Fruit fly (Drosophila melanogaster) whole organism, embryonic: ENCODE data around the gene wds.
A peak's percentile ranks its signal among the peaks of the same experiment; 100 is the strongest.

Source experiments
- Atf3 ChIP-seq: fragments of 200-800 bp; sonication (Bioruptor generic); optimal IDR thresholded peaks from 3 replicates; lab custom pipeline; 2016; ENCODE audit warnings: missing biosample characterization, missing genetic modification characterization
- CG10209 ChIP-seq: fragments of 200-800 bp; sonication (Bioruptor generic); optimal IDR thresholded peaks from 3 replicates; lab custom pipeline; 2017; ENCODE audit warnings: missing biosample characterization, mild to moderate bottlenecking, missing genetic modification characterization, missing genetic modification reagents
- CG10274 ChIP-seq: fragments of 200-800 bp; sonication (Bioruptor generic); optimal IDR thresholded peaks from 3 replicates; lab custom pipeline; 2017; ENCODE audit warnings: missing biosample characterization, mild to moderate bottlenecking, missing genetic modification characterization
- CG12391 ChIP-seq: fragments of 200-800 bp; sonication (Bioruptor generic); optimal IDR thresholded peaks from 3 replicates; lab custom pipeline; 2018; ENCODE audit warnings: missing biosample characterization, mild to moderate bottlenecking, missing genetic modification characterization, moderate library complexity
- CG13775 ChIP-seq: fragments of 200-800 bp; sonication (Bioruptor generic); optimal IDR thresholded peaks from 3 replicates; lab custom pipeline; 2017; ENCODE audit warnings: missing biosample characterization, mild to moderate bottlenecking, missing genetic modification characterization
- CG16813 ChIP-seq: fragments of 200-800 bp; sonication (Bioruptor generic); IDR thresholded peaks from 3 replicates; pipeline ENCODE4 v1.3.6; 2022; ENCODE audit warnings: missing biosample characterization, missing genetic modification characterization; ENCODE audit not compliant: partially characterized antibody
- CG17359 ChIP-seq: fragments of 200-800 bp; sonication (Bioruptor generic); optimal IDR thresholded peaks from 3 replicates; lab custom pipeline; 2018; ENCODE audit warnings: missing biosample characterization, mild to moderate bottlenecking, missing genetic modification characterization, moderate library complexity
- CG17361 ChIP-seq: fragments of 200-800 bp; sonication (Bioruptor generic); IDR thresholded peaks from 3 replicates; pipeline ENCODE4 v1.3.6; 2022; ENCODE audit warnings: missing biosample characterization, missing genetic modification characterization
- CG18262 ChIP-seq: fragments of 200-800 bp; optimal IDR thresholded peaks from 3 replicates; lab custom pipeline; 2019; ENCODE audit warnings: missing biosample characterization, mild to moderate bottlenecking, missing genetic modification characterization, moderate library complexity
- CG30403 ChIP-seq: fragments of 200-800 bp; sonication (Bioruptor generic); optimal IDR thresholded peaks from 3 replicates; lab custom pipeline; 2016; ENCODE audit warnings: missing biosample characterization, missing genetic modification characterization
- CG34224 ChIP-seq: fragments of 200-800 bp; sonication (Bioruptor generic); IDR thresholded peaks from 3 replicates; pipeline ENCODE4 v1.3.6; 2022; ENCODE audit warnings: missing biosample characterization, missing genetic modification characterization; ENCODE audit not compliant: partially characterized antibody
- CG6791 ChIP-seq: fragments of 200-800 bp; sonication (Bioruptor generic); IDR thresholded peaks from 3 replicates; pipeline ENCODE4 v1.3.6; 2022; ENCODE audit warnings: missing biosample characterization, missing genetic modification characterization; ENCODE audit not compliant: partially characterized antibody
- CG8359 ChIP-seq: fragments of 200-800 bp; sonication (Bioruptor generic); optimal IDR thresholded peaks from 2 replicates; lab custom pipeline; 2017; ENCODE audit warnings: missing biosample characterization, mild to moderate bottlenecking, missing genetic modification characterization, borderline replicate concordance
- CG8388 ChIP-seq: fragments of 200-800 bp; sonication (Bioruptor generic); optimal IDR thresholded peaks from 2 replicates; lab custom pipeline; 2019; ENCODE audit warnings: missing biosample characterization, mild to moderate bottlenecking, missing genetic modification characterization, moderate library complexity
- CG8924 ChIP-seq: fragments of 200-800 bp; optimal IDR thresholded peaks from 3 replicates; lab custom pipeline; 2019; ENCODE audit warnings: missing biosample characterization, mild to moderate bottlenecking, missing genetic modification characterization, moderate library complexity
- CoRest ChIP-seq: fragments of 200-800 bp; sonication (Bioruptor generic); optimal IDR thresholded peaks from 3 replicates; lab custom pipeline; 2018; ENCODE audit warnings: missing biosample characterization, mild to moderate bottlenecking, missing genetic modification characterization, moderate library complexity
- D19A ChIP-seq: fragments of 200-800 bp; optimal IDR thresholded peaks from 3 replicates; lab custom pipeline; 2019; ENCODE audit warnings: missing biosample characterization, mild to moderate bottlenecking, missing genetic modification characterization, moderate library complexity
- Ets65A ChIP-seq: fragments of 200-800 bp; sonication (Bioruptor generic); peaks from one replicate; lab custom pipeline; 2016; ENCODE audit warnings: missing biosample characterization, missing genetic modification characterization
- Gsc ChIP-seq: fragments of 200-800 bp; sonication (Bioruptor generic); IDR thresholded peaks from 2 replicates; pipeline ENCODE4 v1.3.6; 2022; ENCODE audit warnings: missing biosample characterization, missing genetic modification characterization
- HHEX ChIP-seq: fragments of 200-800 bp; sonication (Bioruptor generic); optimal IDR thresholded peaks from 3 replicates; lab custom pipeline; 2017; ENCODE audit warnings: missing biosample characterization, mild to moderate bottlenecking, missing genetic modification characterization, missing genetic modification reagents
- HLH4C ChIP-seq: fragments of 200-800 bp; sonication (Bioruptor generic); IDR thresholded peaks from 3 replicates; pipeline ENCODE4 v1.3.6; 2022; ENCODE audit warnings: missing biosample characterization, missing genetic modification characterization; ENCODE audit not compliant: partially characterized antibody
- Hsf ChIP-seq: fragments of 200-800 bp; sonication (Bioruptor generic); optimal IDR thresholded peaks from 3 replicates; lab custom pipeline; 2016; ENCODE audit warnings: missing biosample characterization, missing genetic modification characterization
- Med ChIP-seq: fragments of 200-800 bp; sonication (Bioruptor generic); peaks from one replicate; lab custom pipeline; 2016; ENCODE audit warnings: missing biosample characterization, missing genetic modification characterization, mild to moderate bottlenecking, inconsistent platforms, moderate library complexity
- Mes4 ChIP-seq: fragments of 200-800 bp; sonication (Bioruptor generic); optimal IDR thresholded peaks from 2 replicates; lab custom pipeline; 2016; ENCODE audit warnings: missing biosample characterization, missing genetic modification characterization
- Ptx1 ChIP-seq: fragments of 200-800 bp; sonication (Bioruptor generic); IDR thresholded peaks from 2 replicates; pipeline ENCODE4 v1.3.6; 2022; ENCODE audit warnings: missing biosample characterization, missing genetic modification characterization
- Rfx ChIP-seq: fragments of 200-800 bp; sonication (Bioruptor generic); IDR thresholded peaks from 2 replicates; pipeline ENCODE4 v1.3.6; 2022; ENCODE audit warnings: missing biosample characterization, missing genetic modification characterization
- Xbp1 ChIP-seq: fragments of 200-800 bp; sonication (Bioruptor generic); optimal IDR thresholded peaks from 3 replicates; lab custom pipeline; 2016; ENCODE audit warnings: missing biosample characterization, mild to moderate bottlenecking, missing genetic modification characterization
- amos ChIP-seq: fragments of 200-800 bp; sonication (Bioruptor generic); IDR thresholded peaks from 2 replicates; pipeline ENCODE4 v1.3.6; 2022; ENCODE audit warnings: missing biosample characterization, missing genetic modification characterization; ENCODE audit not compliant: partially characterized antibody
- cg ChIP-seq: fragments of 200-800 bp; sonication (Bioruptor generic); optimal IDR thresholded peaks from 3 replicates; lab custom pipeline; 2019; ENCODE audit warnings: missing biosample characterization, mild to moderate bottlenecking, missing genetic modification characterization, moderate library complexity
- chif ChIP-seq, 2 experiments: fragments of 200-800 bp; sonication (Bioruptor generic); optimal IDR thresholded peaks; 3 replicates each; lab custom pipeline; 2016; ENCODE audit warnings: missing biosample characterization in 2 of 2, missing genetic modification characterization in 2 of 2
- chn ChIP-seq: fragments of 200-800 bp; sonication (Bioruptor generic); optimal IDR thresholded peaks from 2 replicates; lab custom pipeline; 2016; ENCODE audit warnings: missing biosample characterization, missing genetic modification characterization
- crp ChIP-seq, 2 experiments: fragments of 200-800 bp; sonication (Bioruptor generic); optimal IDR thresholded peaks; 2 replicates in 1 of 2; 3 replicates in 1 of 2; lab custom pipeline; 2017; ENCODE audit warnings: missing biosample characterization in 2 of 2, missing genetic modification characterization in 2 of 2, mild to moderate bottlenecking in 1 of 2, moderate library complexity in 1 of 2
- dysf ChIP-seq: fragments of 200-800 bp; sonication (Bioruptor generic); IDR thresholded peaks from 3 replicates; pipeline ENCODE4 v1.3.6; 2022; ENCODE audit warnings: missing biosample characterization, missing genetic modification characterization
- jumu ChIP-seq: fragments of 200-800 bp; sonication (Bioruptor generic); optimal IDR thresholded peaks from 3 replicates; lab custom pipeline; 2016; ENCODE audit warnings: missing biosample characterization, missing genetic modification characterization
- klu ChIP-seq: fragments of 200-800 bp; sonication (Bioruptor generic); IDR thresholded peaks from 2 replicates; pipeline ENCODE4 v1.3.6; 2022; ENCODE audit warnings: missing biosample characterization, missing genetic modification characterization
- nmo ChIP-seq: fragments of 200-800 bp; sonication (Bioruptor generic); optimal IDR thresholded peaks from 2 replicates; lab custom pipeline; 2018; ENCODE audit warnings: missing biosample characterization, mild to moderate bottlenecking, missing genetic modification characterization, moderate library complexity
- onecut ChIP-seq: fragments of 200-800 bp; sonication (Bioruptor generic); IDR thresholded peaks from 2 replicates; pipeline ENCODE4 v1.3.6; 2022; ENCODE audit warnings: missing biosample characterization, missing genetic modification characterization
- otp ChIP-seq: fragments of 200-800 bp; sonication (Bioruptor generic); IDR thresholded peaks from 3 replicates; pipeline ENCODE4, ENCODE4 v1.3.6; 2022; ENCODE audit warnings: missing biosample characterization, missing genetic modification characterization
- pfk ChIP-seq: fragments of 200-800 bp; sonication (Bioruptor generic); optimal IDR thresholded peaks from 2 replicates; lab custom pipeline; 2018; ENCODE audit warnings: missing biosample characterization, mild to moderate bottlenecking, missing genetic modification characterization, moderate library complexity
- phol ChIP-seq: fragments of 200-800 bp; sonication (Bioruptor generic); optimal IDR thresholded peaks from 3 replicates; lab custom pipeline; 2018; ENCODE audit warnings: missing biosample characterization, mild to moderate bottlenecking, missing genetic modification characterization, moderate library complexity
- row ChIP-seq: fragments of 200-800 bp; sonication (Bioruptor generic); IDR thresholded peaks from 3 replicates; pipeline ENCODE4 v1.3.6; 2022; ENCODE audit warnings: missing biosample characterization, missing genetic modification characterization
- sens ChIP-seq: fragments of 200-800 bp; sonication (Bioruptor generic); peaks from one replicate; lab custom pipeline; 2016; ENCODE audit warnings: missing biosample characterization, missing genetic modification characterization
- slp2 ChIP-seq: fragments of 200-800 bp; sonication (Bioruptor generic); optimal IDR thresholded peaks from 2 replicates; lab custom pipeline; 2016; ENCODE audit warnings: missing biosample characterization, missing genetic modification characterization
- unc-4 ChIP-seq: fragments of 200-800 bp; sonication (Bioruptor generic); IDR thresholded peaks from 2 replicates; pipeline ENCODE4 v1.3.6; 2022; ENCODE audit warnings: missing biosample characterization, missing genetic modification characterization; ENCODE audit not compliant: partially characterized antibody
- vvl ChIP-seq: fragments of 200-800 bp; sonication (Bioruptor generic); IDR thresholded peaks from 2 replicates; pipeline ENCODE4 v1.3.6; 2022; ENCODE audit warnings: missing biosample characterization, missing genetic modification characterization
- zen2 ChIP-seq: fragments of 200-800 bp; sonication (Bioruptor generic); IDR thresholded peaks from 3 replicates; pipeline ENCODE4 v1.3.6; 2022; ENCODE audit warnings: missing biosample characterization, missing genetic modification characterization; ENCODE audit not compliant: partially characterized antibody

The wds gene

DNA sequence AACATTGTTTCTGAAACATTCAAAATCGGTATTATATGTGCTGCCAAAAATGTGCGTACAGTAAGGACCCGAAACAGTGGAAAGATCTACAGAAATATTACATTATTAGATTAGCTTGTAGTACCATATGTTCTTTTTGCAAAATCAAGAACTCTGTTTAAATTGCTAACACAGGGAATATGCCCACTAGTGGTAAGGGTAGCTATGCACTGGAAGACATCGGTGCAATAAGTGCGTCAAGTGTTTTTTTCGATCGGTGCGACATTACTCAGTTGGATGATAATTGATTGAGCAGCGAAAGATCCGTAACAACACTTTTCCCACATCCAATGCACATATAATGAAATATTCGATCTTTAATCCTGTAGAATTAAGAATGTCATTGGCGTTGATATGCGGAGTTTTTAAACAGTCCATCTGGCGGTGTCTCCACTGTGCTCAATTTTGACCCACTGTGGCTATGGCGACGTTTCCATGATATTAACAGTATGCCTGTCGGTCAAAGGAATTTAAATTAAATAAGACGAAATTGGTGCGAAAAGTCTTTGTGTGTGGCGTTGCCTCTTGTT is 49.4 kb downstream of the wds start (continued):
- TF ChIP-seq CoRest (no peak), CG13775 (peak; percentile 18), row (GFP tag; lab: Robert Waterston, UW) (peak; percentile 30; the same call in 2 of the 3 replicates), CG12391 (peak; percentile 0), CG17361 (GFP tag; lab: Robert Waterston, UW) (0 out of 3 replicates have a peak, but pooled peaks have one; percentile 11), dysf (GFP tag; lab: Robert Waterston, UW) (0 out of 3 replicates have a peak, but pooled peaks have one; percentile 23), Rfx (peak; percentile 15; the same call in 1 of the 2 replicates), Ets65A (GFP tag; lab: Kevin White, UChicago) (peak; percentile 76), D19A (tag; lab: Kevin White, UChicago) (peak; percentile 47), CG8924 (no peak), Hsf (GFP tag; lab: Kevin White, UChicago) (peak; percentile 11), chif (GFP tag; optimal IDR thresholded peaks at IDR 0.05; lab: Kevin White, UChicago) (peak in 1 of 2 experiments; percentile 17), CG17359 (tag; lab: Kevin White, UChicago) (peak; percentile 32), jumu (GFP tag; lab: Kevin White, UChicago) (no peak), CG10209 (peak; percentile 9), phol (tag; lab: Kevin White, UChicago) (peak; percentile 2), Ptx1 (GFP tag; lab: Robert Waterston, UW) (0 out of 2 replicates have a peak, but pooled peaks have one; percentile 15)
- TF ChIP-seq, all 482 proteins: peak for 21

DNA sequence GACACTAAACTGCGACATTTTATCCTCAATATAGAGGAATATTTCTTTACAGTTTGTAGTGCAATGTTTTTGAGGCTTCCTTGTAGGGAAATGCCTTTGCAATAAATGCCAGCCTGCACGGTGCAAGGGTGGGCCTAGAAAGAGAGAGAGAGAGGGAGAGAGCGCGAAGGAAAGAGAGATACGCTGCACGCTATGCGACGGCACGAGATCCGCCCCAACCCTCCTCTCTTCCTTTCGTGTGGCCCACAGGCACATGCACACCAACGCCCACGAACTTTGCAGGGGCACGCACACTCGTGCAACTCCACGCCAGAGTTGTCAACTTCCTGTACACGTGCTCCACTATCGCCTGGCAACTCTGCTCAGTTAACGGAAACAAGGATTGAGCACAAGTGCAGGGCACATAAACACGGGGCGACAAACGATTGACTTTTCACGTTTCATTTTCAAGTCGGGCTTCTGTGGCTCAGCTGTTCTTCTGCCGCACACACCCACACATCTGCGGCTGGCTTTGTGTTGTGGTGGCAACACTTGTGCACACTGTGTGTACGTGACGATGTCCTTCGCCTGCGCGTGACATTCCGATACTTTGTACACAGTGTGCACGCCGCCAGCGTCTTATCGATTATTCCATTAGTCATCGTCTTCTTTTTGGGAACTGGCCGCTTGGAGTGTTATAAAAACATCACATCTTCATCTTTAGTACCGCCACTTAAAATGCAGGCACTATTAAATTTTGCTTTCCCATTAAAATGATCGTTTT is 50.4 kb downstream of the wds start:
- TF ChIP-seq slp2 (GFP tag; lab: Kevin White, UChicago) (no peak), sens (GFP tag; lab: Kevin White, UChicago) (peak; percentile 15), nmo (GFP tag; lab: Kevin White, UChicago) (no peak), zen2 (GFP tag; lab: Robert Waterston, UW) (no peak), HHEX (GFP tag; lab: Kevin White, UChicago) (no peak), Ptx1 (GFP tag; lab: Robert Waterston, UW) (0 out of 2 replicates have a peak, but pooled peaks have one; percentile 10), unc-4 (peak; percentile 41; the same call in 1 of the 2 replicates), CG8359 (GFP tag; lab: Kevin White, UChicago) (no peak), CG6791 (GFP tag; lab: Robert Waterston, UW) (0 out of 3 replicates have a peak, but pooled peaks have one; percentile 46), CG8388 (GFP tag; lab: Kevin White, UChicago) (no peak), CG10274 (GFP tag; lab: Kevin White, UChicago) (no peak), cg (GFP tag; lab: Kevin White, UChicago) (peak; percentile 51), klu (GFP tag; lab: Robert Waterston, UW) (no peak), onecut (peak; percentile 69), chn (GFP tag; lab: Kevin White, UChicago) (peak; percentile 1), vvl (no peak), Med (GFP tag; lab: Kevin White, UChicago) (peak; percentile 45), Gsc (no peak), Xbp1 (GFP tag; lab: Kevin White, UChicago) (no peak), CG34224 (no peak), crp (GFP tag; optimal IDR thresholded peaks at IDR 0.05; lab: Kevin White, UChicago) (peak in 1 of 2 experiments; percentile 12), CG18262 (tag; lab: Kevin White, UChicago) (no peak), Atf3 (GFP tag; lab: Kevin White, UChicago) (no peak), otp (GFP tag; lab: Robert Waterston, UW) (0 out of 3 replicates have a peak, but pooled peaks have one; percentile 10), dysf (GFP tag; lab: Robert Waterston, UW) (peak; percentile 30; the same call in 1 of the 3 replicates), Mes4 (GFP tag; lab: Kevin White, UChicago) (no peak), CG16813 (GFP tag; lab: Robert Waterston, UW) (peak; percentile 35; the same call in 2 of the 3 replicates), pfk (GFP tag; lab: Kevin White, UChicago) (no peak), CG30403 (no peak), amos (peak; percentile 57), HLH4C (GFP tag; lab: Robert Waterston, UW) (no peak)
